Fruit fly (Drosophila melanogaster): ENCODE data around the gene HP1b.
A peak's percentile ranks its signal among the peaks of the same experiment; 100 is the strongest.

The HP1b gene

DNA sequence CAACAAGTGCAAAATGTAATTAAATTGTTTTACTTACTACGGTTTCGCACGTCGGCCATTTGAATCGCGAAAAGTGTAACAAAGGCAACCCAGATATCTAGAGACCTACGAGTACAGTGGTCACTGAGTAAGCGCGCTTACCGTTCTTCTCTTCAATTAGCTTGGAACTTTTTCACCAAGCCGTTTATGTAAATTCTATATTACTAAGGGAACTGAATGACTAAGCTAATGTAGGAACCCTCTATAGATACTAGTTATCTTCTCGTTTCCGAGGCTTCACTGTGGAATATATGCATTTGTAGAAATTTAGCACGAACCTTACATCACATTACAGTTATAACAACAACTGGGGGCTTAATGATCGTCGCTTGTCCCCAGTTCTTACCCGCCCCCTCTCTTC, 33.9 kb upstream of the HP1b start (continued):
- TF ChIP-seq Hr39 (GFP tag; optimal IDR thresholded peaks at IDR 0.05), result peak; percentile 58
- TF ChIP-seq fd59A (GFP tag; optimal IDR thresholded peaks at IDR 0.05), result peak; percentile 37
- TF ChIP-seq CG6792 (GFP tag; optimal IDR thresholded peaks at IDR 0.05), result peak; percentile 24
- peak; percentile 82 for TF ChIP-seq Eip78C (GFP tag)
- peak; percentile 57 for TF ChIP-seq CG3032 (tag; optimal IDR thresholded peaks at IDR 0.05)
- peak in 1 of 2 experiments; percentile 50 for TF ChIP-seq salr (GFP tag; optimal IDR thresholded peaks at IDR 0.05)
- TF ChIP-seq net (GFP tag; optimal IDR thresholded peaks at IDR 0.05), result peak; percentile 46

DNA sequence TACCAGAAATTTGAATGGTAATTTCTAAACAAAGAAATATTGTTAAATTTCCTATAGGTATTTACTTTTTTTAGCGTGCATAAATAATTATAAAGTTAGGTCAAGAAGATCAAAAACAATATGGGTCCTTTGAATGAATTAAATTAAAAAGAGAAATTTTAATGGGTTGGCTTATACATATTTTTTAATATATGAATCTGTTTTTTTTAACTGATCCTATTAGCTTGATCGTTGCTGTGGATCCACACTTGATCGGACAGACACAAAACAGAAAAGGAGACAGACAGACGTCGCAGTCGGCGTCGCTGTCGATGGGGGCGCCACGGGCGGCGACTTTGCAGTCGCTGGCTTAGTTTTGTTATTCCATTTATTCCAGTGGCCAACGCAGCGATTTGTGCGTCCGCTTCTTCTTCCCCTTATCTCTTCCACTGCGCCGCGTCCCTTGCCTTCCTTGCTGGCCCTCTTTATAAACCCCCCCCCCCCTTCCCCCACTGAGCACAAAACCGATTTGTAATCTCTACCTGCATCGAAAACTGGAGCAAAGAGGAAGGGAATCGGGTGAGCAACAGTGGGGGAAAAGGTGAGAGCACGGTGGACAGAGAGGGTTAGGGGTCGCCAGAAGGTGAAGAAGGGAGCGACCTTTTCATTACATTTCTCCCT, 33.0 kb upstream of the HP1b start:
- TF ChIP-seq CG9139 (GFP tag; optimal IDR thresholded peaks at IDR 0.05), result peak; percentile 72
- TF ChIP-seq Sox14 (GFP tag; optimal IDR thresholded peaks at IDR 0.05), result peak; percentile 74
- TF ChIP-seq topi (GFP tag; optimal IDR thresholded peaks at IDR 0.05), result peak; percentile 67
- peak; percentile 87 for TF ChIP-seq CG32006 (GFP tag; optimal IDR thresholded peaks at IDR 0.05)
- TF ChIP-seq OdsH (GFP tag; optimal IDR thresholded peaks at IDR 0.05), result peak; percentile 78
- peak; percentile 80 for TF ChIP-seq eg (GFP tag; IDR thresholded peaks at IDR 0.05)
- no peak for TF ChIP-seq Eip93F (GFP tag; optimal IDR thresholded peaks at IDR 0.05)
- TF ChIP-seq Smox (GFP tag; optimal IDR thresholded peaks at IDR 0.05), result peak; percentile 57
- TF ChIP-seq CG6808 (GFP tag; optimal IDR thresholded peaks at IDR 0.05), result peak; percentile 88
- peak; percentile 17 for TF ChIP-seq CG31627 (GFP tag; optimal IDR thresholded peaks at IDR 0.05)
- TF ChIP-seq CG10631 (GFP tag; optimal IDR thresholded peaks at IDR 0.05), result peak; percentile 77
- peak; percentile 58 for TF ChIP-seq Gug (GFP tag; IDR thresholded peaks at IDR 0.05)
- TF ChIP-seq CG34406 (GFP tag; optimal IDR thresholded peaks at IDR 0.05), result peak; percentile 76
- TF ChIP-seq fkh (GFP tag; optimal IDR thresholded peaks at IDR 0.05), result no peak
- TF ChIP-seq fd59A (GFP tag; optimal IDR thresholded peaks at IDR 0.05), result peak; percentile 81
- peak; percentile 17 for TF ChIP-seq Hr39 (GFP tag; optimal IDR thresholded peaks at IDR 0.05)
- TF ChIP-seq CG4318 (GFP tag; optimal IDR thresholded peaks at IDR 0.05), result peak; percentile 74
- TF ChIP-seq CG3032 (tag; optimal IDR thresholded peaks at IDR 0.05), result peak; percentile 92
- TF ChIP-seq CG1621 (tag; optimal IDR thresholded peaks at IDR 0.05), result peak; percentile 60
- peak; percentile 82 for TF ChIP-seq CG10669 (GFP tag; optimal IDR thresholded peaks at IDR 0.05)
- no peak for TF ChIP-seq Hr38 (GFP tag; optimal IDR thresholded peaks at IDR 0.05)
- peak; percentile 84 for TF ChIP-seq svp (GFP tag)
- peak; percentile 17 for TF ChIP-seq CG11902 (GFP tag; optimal IDR thresholded peaks at IDR 0.05)
- TF ChIP-seq Hr4 (GFP tag; optimal IDR thresholded peaks at IDR 0.05), result peak; percentile 80
- peak; percentile 58 for TF ChIP-seq lz (GFP tag; optimal IDR thresholded peaks at IDR 0.05)
- no peak for TF ChIP-seq Blimp-1 (GFP tag; optimal IDR thresholded peaks at IDR 0.05)
- no peak for TF ChIP-seq CG11294 (GFP tag; IDR thresholded peaks at IDR 0.05)
- TF ChIP-seq CG6163 (GFP tag; IDR thresholded peaks at IDR 0.05), result peak; percentile 75
- peak; percentile 71 for TF ChIP-seq CG6276 (GFP tag; optimal IDR thresholded peaks at IDR 0.05)
- TF ChIP-seq Eip78C (GFP tag), result peak; percentile 96
- TF ChIP-seq CG15336 (GFP tag; IDR thresholded peaks at IDR 0.05), result peak; percentile 89
- peak; percentile 76 for TF ChIP-seq Eip75B (GFP tag; optimal IDR thresholded peaks at IDR 0.05)
- TF ChIP-seq Sox15 (GFP tag; optimal IDR thresholded peaks at IDR 0.05), result peak; percentile 34
- peak; percentile 76 for TF ChIP-seq Lpt (GFP tag; optimal IDR thresholded peaks at IDR 0.05)
- peak; percentile 79 to 80 for TF ChIP-seq ss (GFP tag; optimal IDR thresholded peaks at IDR 0.05)
- TF ChIP-seq CG7368 (GFP tag; optimal IDR thresholded peaks at IDR 0.05), result peak; percentile 45
- TF ChIP-seq CG11762 (GFP tag; optimal IDR thresholded peaks at IDR 0.05; ENCODE audit: insufficient read depth), result peak; percentile 40
- TF ChIP-seq spab (GFP tag; optimal IDR thresholded peaks at IDR 0.05), result peak; percentile 81
- TF ChIP-seq dsx (GFP tag; optimal IDR thresholded peaks at IDR 0.05; ENCODE audit: poor library complexity, severe bottlenecking), result peak; percentile 87
- TF ChIP-seq cyc (GFP tag; optimal IDR thresholded peaks at IDR 0.05), result peak; percentile 27
- TF ChIP-seq CG8119 (GFP tag; IDR thresholded peaks at IDR 0.05), result peak; percentile 88
- TF ChIP-seq vri (GFP tag; optimal IDR thresholded peaks at IDR 0.05), result no peak
- peak; percentile 85 for TF ChIP-seq pdm3 (GFP tag; optimal IDR thresholded peaks at IDR 0.05)
- TF ChIP-seq Ets21C (GFP tag; optimal IDR thresholded peaks at IDR 0.05), result no peak
- TF ChIP-seq acj6 (GFP tag; optimal IDR thresholded peaks at IDR 0.05), result peak; percentile 77
- TF ChIP-seq Ets96B (tag; optimal IDR thresholded peaks at IDR 0.05), result peak; percentile 92
